Worm (Caenorhabditis elegans): ENCODE results near the gene sams-5.

Gene sams-5

DNA sequence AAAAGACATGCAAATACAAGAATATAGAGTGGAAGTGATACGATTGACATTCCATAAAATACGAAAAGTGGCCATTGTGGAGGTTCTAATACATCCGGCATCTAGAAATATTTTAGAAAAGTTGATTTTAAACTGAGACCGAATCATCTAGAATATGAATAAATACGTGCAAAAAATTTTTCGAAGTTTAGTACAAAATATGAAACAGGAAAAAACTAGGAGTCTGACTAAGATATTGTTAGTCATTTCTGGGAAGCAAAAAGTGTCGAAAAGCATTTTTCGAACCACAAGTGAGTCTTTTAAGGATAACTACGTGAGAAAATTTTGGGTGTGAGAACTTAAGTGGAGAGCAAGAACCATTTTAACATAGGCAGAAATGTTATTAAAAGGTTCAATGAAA lies 2.8 kb upstream of the sams-5 start, which contains the start of gene srv-32:
Gene srv-32, minus strand, starts transcription at position 101 of the 400 bp plus-strand sequence.
- TF ChIP-seq ceh-40 (GFP tag; IDR thresholded peaks at IDR 0.05), result no peak
- no peak for TF ChIP-seq ceh-91 (GFP tag; IDR thresholded peaks at IDR 0.05)
- TF ChIP-seq akir-1 (GFP tag; optimal IDR thresholded peaks at IDR 0.05), result no peak
- TF ChIP-seq madf-10 (tag; optimal IDR thresholded peaks at IDR 0.05), result no peak
- TF ChIP-seq hrde-1 (tag; optimal IDR thresholded peaks at IDR 0.05; ENCODE audit: borderline replicate concordance), result no peak
- TF ChIP-seq ceh-100 (GFP tag; IDR thresholded peaks at IDR 0.05), result no peak
- no peak for TF ChIP-seq egrh-3 (GFP tag; IDR thresholded peaks at IDR 0.05)
- no peak for TF ChIP-seq F49E8.2 (tag; optimal IDR thresholded peaks at IDR 0.05; ENCODE audit: insufficient read depth)

DNA sequence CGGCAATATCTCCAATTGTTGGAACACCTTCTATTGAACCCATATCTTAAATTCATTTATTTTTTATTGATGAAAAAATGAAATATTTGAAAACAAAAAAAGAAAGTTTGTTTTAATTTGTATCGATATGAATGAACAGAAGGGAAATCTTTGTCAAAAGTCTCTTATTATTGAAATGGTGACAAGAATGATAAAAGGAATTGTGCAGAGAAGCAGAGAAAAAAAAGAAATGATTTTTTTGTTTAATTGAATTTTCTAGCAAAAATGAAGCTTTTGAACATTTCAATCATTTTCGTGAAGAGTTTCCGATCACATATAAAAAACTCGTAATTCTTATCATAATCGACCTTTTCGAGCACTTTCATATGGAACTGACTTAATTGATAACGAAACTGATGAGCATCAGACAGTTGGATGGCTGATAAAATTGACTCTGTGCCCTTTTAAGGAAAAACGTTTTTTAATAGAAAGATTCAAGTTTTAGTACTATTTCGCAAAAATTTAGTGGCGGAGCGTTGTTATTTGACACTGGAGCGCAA lies 3.6 kb downstream of the sams-5 start, which contains the start of the genes aat-4 and T13A10.1:
Gene aat-4, minus strand, starts transcription at position 51 of the 539 bp plus-strand sequence.
Gene T13A10.1, plus strand, starts transcription at position 411 of the 539 bp plus-strand sequence.
- TF ChIP-seq nhr-80 (tag; optimal IDR thresholded peaks at IDR 0.05), result peak; percentile 89
- no peak for TF ChIP-seq zim-3 (tag; optimal IDR thresholded peaks at IDR 0.05)

DNA sequence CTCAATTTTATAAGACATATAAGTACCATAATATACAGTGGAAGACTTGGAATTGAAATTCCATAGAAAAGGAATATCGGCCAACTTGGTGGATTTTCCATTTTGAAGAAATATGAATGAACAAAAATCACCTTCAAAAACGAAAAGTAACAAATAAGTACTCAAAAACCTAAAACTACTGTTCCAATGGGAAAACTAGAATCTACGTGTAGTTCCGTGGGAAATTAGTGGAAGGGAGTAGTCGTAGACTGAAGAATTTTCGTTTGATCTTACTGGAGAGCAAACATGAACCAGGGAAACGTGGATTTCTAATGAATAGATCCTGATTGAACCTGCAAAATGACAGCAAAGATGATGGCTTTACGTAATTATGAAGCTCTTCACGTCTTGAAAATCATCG lies 7.4 kb downstream of the sams-5 start, which contains the start of gene srv-31:
Gene srv-31, minus strand, starts transcription at position 101 of the 400 bp plus-strand sequence.
- no peak for TF ChIP-seq aptf-3 (GFP tag; IDR thresholded peaks at IDR 0.05)
- TF ChIP-seq ztf-3 (GFP tag; optimal IDR thresholded peaks at IDR 0.05), result no peak
- TF ChIP-seq ccch-3 (GFP tag; optimal IDR thresholded peaks at IDR 0.05), result no peak
- TF ChIP-seq akir-1 (GFP tag; optimal IDR thresholded peaks at IDR 0.05), result no peak
- TF ChIP-seq F37B4.10 (GFP tag; IDR thresholded peaks at IDR 0.05), result no peak
- no peak for TF ChIP-seq snpc-1.1 (tag; optimal IDR thresholded peaks at IDR 0.05; ENCODE audit: insufficient read depth)
- no peak for TF ChIP-seq T26A5.8 (tag; optimal IDR thresholded peaks at IDR 0.05)
- no peak for TF ChIP-seq rcor-1 (GFP tag; IDR thresholded peaks at IDR 0.05)
- no peak for TF ChIP-seq ceh-100 (GFP tag; IDR thresholded peaks at IDR 0.05)
- TF ChIP-seq ets-4 (GFP tag; optimal IDR thresholded peaks at IDR 0.05), result no peak
- TF ChIP-seq atf-7 (tag; optimal IDR thresholded peaks at IDR 0.05), result no peak

DNA sequence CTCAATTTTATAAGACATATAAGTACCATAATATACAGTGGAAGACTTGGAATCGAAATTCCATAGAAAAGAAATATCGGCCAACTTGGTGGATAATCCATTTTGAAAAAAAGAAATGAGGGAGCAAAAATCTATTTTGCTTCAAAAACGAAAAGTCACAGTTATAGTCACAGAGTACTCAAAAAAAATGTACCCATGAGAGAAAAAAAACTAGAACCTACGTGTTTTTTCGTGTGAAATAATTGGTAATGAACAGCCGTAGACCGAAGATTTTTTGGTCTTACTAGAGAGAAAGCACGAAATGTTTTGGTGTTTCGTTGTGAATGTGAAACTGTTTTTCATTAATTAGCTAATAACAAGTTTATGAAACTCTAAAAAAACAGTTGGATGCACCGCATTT lies 10.0 kb downstream of the sams-5 start, which contains the start of gene srv-30:
Gene srv-30, minus strand, starts transcription at position 101 of the 400 bp plus-strand sequence.
- TF ChIP-seq nhr-90 (tag; optimal IDR thresholded peaks at IDR 0.05) (no peak), aptf-2 (GFP tag; conservative IDR thresholded peaks at IDR 0.05) (no peak), nfyb-1 (GFP tag; IDR thresholded peaks at IDR 0.05) (no peak), dpff-1 (tag; optimal IDR thresholded peaks at IDR 0.05) (no peak), nhr-80 (tag; optimal IDR thresholded peaks at IDR 0.05) (no peak), repo-1 (tag; optimal IDR thresholded peaks at IDR 0.05) (no peak), Y79H2A.3 (GFP tag; conservative IDR thresholded peaks at IDR 0.05) (no peak), mcd-1 (GFP tag; IDR thresholded peaks at IDR 0.05) (no peak), lin-54 (GFP tag; optimal IDR thresholded peaks at IDR 0.05) (no peak), B0336.3 (GFP tag; IDR thresholded peaks at IDR 0.05) (no peak), attf-5 (GFP tag; optimal IDR thresholded peaks at IDR 0.05) (no peak), hmg-20 (GFP tag; IDR thresholded peaks at IDR 0.05) (no peak), athp-1 (tag; optimal IDR thresholded peaks at IDR 0.05) (no peak), hlh-12 (tag; optimal IDR thresholded peaks at IDR 0.05) (no peak), egl-18 (GFP tag; IDR thresholded peaks at IDR 0.05) (no peak), ztf-26 (tag; optimal IDR thresholded peaks at IDR 0.05) (no peak), lsy-27 (tag; optimal IDR thresholded peaks at IDR 0.05; ENCODE audit: borderline replicate concordance, insufficient read depth) (no peak)

Data from whole organism, young adult.